Worm (Caenorhabditis elegans) whole organism, L2 larva: ENCODE measurements around the gene pnn-1.

ENCODE experiments used
- alr-1 ChIP-seq: fragments of 150-350 bp; optimal IDR thresholded peaks from 2 replicates; lab custom pipeline; 2014; ENCODE audit warnings: missing biosample characterization, missing genetic modification characterization
- lin-11 ChIP-seq: fragments of 150-350 bp; sonication (generic microtip); optimal IDR thresholded peaks from 2 replicates; lab custom pipeline; 2014; ENCODE audit warnings: missing biosample characterization, missing genetic modification characterization, inconsistent platforms, mixed read lengths
- lsy-2 ChIP-seq, 2 experiments: fragments of 150-350 bp in 1 of 2; sonication (generic microtip) in 1 of 2; optimal IDR thresholded peaks; 2 replicates each; lab custom pipeline; 2014 to 2017; ENCODE audit warnings: missing biosample characterization in 2 of 2, missing genetic modification characterization in 2 of 2
- mab-5 ChIP-seq: fragments of 150-350 bp; optimal IDR thresholded peaks from 2 replicates; lab custom pipeline; 2014; ENCODE audit warnings: missing biosample characterization, missing genetic modification characterization
- mdl-1 ChIP-seq, 2 experiments: fragments of 150-350 bp in 1 of 2; sonication (generic microtip) in 1 of 2; optimal IDR thresholded peaks; 2 replicates each; lab custom pipeline; 2017; ENCODE audit warnings: missing biosample characterization in 2 of 2, missing genetic modification characterization in 2 of 2
- nhr-10 ChIP-seq: sonication (generic microtip); optimal IDR thresholded peaks from 2 replicates; lab custom pipeline; 2017; ENCODE audit warnings: missing biosample characterization, missing genetic modification characterization
- nhr-6 ChIP-seq: fragments of 150-350 bp; optimal IDR thresholded peaks from 2 replicates; lab custom pipeline; 2014; ENCODE audit warnings: missing biosample characterization, missing genetic modification characterization
- skn-1 ChIP-seq: sonication (generic microtip); optimal IDR thresholded peaks from 2 replicates; lab custom pipeline; 2017; ENCODE audit warnings: missing biosample characterization, missing genetic modification characterization

Gene pnn-1

DNA sequence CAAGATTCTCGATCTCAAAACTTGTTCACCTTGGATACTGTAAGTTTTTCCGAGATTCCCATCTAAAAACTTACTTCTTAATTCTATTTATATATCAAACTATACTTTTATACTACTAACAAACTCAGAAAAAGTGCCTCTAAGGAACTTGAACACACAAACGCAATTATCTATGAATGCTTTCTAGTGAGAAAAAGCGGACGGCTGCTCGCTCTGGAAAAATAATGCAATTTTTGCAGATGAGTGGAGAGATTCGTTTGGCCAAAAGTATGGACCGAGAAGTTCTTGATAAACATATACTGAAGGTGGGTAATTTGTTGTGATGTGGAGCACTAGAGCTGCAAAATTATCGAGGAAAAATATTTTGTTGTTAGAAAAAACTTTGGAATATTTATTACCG, 49.1 kb downstream of the pnn-1 start:
- no peak for TF ChIP-seq alr-1
- no peak for TF ChIP-seq mdl-1 (tag; optimal IDR thresholded peaks at IDR 0.05; lab: Kevin White, UChicago)
- no peak for TF ChIP-seq lin-11 (tag; lab: Kevin White, UChicago)
- TF ChIP-seq nhr-6, result no peak
- no peak for TF ChIP-seq mab-5 (tag; lab: Kevin White, UChicago)

DNA sequence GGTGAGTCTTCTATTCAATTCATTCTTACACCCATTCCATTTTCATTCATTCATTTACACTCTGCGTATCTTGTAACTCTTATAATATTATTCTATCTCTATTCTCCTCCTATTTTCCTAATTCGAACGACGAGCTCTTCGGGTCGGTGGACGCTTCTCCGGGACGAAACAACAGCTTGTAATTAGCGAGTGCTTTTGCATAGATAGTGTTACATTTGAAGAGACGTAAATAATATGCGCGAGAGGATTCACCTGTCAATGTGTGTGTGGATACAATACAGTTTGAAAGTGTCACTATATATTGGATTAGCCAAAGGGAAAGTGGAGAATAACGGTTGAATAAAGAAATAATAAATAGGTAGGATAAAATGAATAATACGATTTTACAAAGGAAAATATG, 49.7 kb downstream of the pnn-1 start:
- TF ChIP-seq lsy-2 (tag; optimal IDR thresholded peaks at IDR 0.05; lab: Kevin White, UChicago) (no peak), skn-1 (no peak)

DNA sequence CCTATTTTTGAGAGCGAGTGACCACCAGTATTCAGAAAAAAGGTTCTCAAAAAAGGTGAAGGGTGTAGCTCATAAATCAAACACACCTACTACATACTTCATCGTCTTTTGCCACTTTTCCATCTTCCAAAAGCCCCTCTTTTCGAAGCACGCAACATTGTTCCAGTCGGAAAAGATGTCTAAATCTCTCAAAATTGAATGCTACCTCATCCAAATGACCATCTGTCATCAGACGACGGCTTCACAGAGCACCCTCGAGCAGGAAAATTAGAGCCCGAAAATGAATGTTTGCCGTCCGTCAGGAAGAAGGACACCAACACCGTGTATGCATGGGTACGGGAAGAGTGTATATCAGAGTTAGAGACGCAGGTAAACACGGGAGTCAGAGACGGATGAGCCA, 50.6 kb downstream of the pnn-1 start:
- TF ChIP-seq mdl-1 (tag; optimal IDR thresholded peaks at IDR 0.05; lab: Kevin White, UChicago) (no peak), skn-1 (no peak)

DNA sequence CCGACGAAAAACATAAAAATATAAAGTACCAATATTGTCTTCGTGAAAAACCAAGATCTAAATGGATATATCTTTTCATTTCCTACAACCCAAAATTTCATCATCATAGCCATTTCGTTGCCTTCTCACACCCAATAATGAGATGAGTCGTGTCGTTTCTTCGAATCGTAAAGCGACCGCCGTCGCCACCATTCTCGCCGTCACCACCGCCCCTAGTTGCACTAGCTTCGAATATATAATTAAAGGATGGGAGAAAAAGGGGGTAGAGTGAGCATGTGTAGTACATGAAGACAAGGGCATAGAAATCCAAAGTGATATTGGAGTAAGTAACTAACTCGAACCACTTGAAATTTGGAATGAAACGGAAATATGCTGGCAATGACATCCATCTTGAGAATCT, 51.4 kb downstream of the pnn-1 start:
- no peak for TF ChIP-seq nhr-10
- TF ChIP-seq, all 48 proteins: peak for 0
